Fruit fly (Drosophila melanogaster) whole organism, prepupa: ENCODE results near the gene pim.

Experiments
- Blimp-1 ChIP-seq: fragments of 200-800 bp; sonication (Bioruptor generic); optimal IDR thresholded peaks from 3 replicates; lab custom pipeline; 2017; ENCODE audit warnings: missing biosample characterization, missing genetic modification characterization, mild to moderate bottlenecking, moderate library complexity, missing genetic modification reagents
- CG10631 ChIP-seq: fragments of 200-800 bp; sonication (Bioruptor generic); optimal IDR thresholded peaks from 2 replicates; lab custom pipeline; 2016; ENCODE audit warnings: missing biosample characterization, missing genetic modification characterization
- CG11294 ChIP-seq: fragments of 200-800 bp; sonication (Bioruptor generic); IDR thresholded peaks from 2 replicates; pipeline ENCODE4 v1.3.6; 2022; ENCODE audit warnings: missing biosample characterization, missing genetic modification characterization
- CG11762 ChIP-seq: fragments of 200-800 bp; sonication (Bioruptor generic); optimal IDR thresholded peaks from 3 replicates; lab custom pipeline; 2016; ENCODE audit warnings: missing biosample characterization, missing genetic modification characterization; ENCODE audit not compliant: insufficient read depth
- CG15336 ChIP-seq: fragments of 200-800 bp; sonication (Bioruptor generic); IDR thresholded peaks from 2 replicates; pipeline ENCODE4 v1.3.6; 2022; ENCODE audit warnings: missing biosample characterization, missing genetic modification characterization
- CG16779 ChIP-seq: fragments of 200-800 bp; sonication (Bioruptor generic); optimal IDR thresholded peaks from 3 replicates; lab custom pipeline; 2017; ENCODE audit warnings: missing biosample characterization, mild to moderate bottlenecking, missing genetic modification characterization
- CG3032 ChIP-seq: fragments of 200-800 bp; optimal IDR thresholded peaks from 2 replicates; lab custom pipeline; 2019; ENCODE audit warnings: missing biosample characterization, mild to moderate bottlenecking, missing genetic modification characterization, moderate library complexity
- CG32006 ChIP-seq: fragments of 200-800 bp; sonication (Bioruptor generic); optimal IDR thresholded peaks from 3 replicates; lab custom pipeline; 2017; ENCODE audit warnings: missing biosample characterization, mild to moderate bottlenecking, missing genetic modification characterization
- CG6163 ChIP-seq: fragments of 200-800 bp; sonication (Bioruptor generic); IDR thresholded peaks from 3 replicates; pipeline ENCODE4 v1.3.6; 2022; ENCODE audit warnings: missing biosample characterization, missing genetic modification characterization
- CG6276 ChIP-seq: fragments of 200-800 bp; sonication (Bioruptor generic); optimal IDR thresholded peaks from 2 replicates; lab custom pipeline; 2017; ENCODE audit warnings: missing biosample characterization, mild to moderate bottlenecking, missing genetic modification characterization
- CG6808 ChIP-seq: fragments of 200-800 bp; sonication (Bioruptor generic); optimal IDR thresholded peaks from 3 replicates; lab custom pipeline; 2017; ENCODE audit warnings: missing biosample characterization, missing genetic modification characterization, mild to moderate bottlenecking, moderate library complexity, missing genetic modification reagents
- Eip78C ChIP-seq: fragments of 200-800 bp; sonication (Bioruptor generic); peaks from one replicate; lab custom pipeline; 2016; ENCODE audit warnings: missing biosample characterization, missing genetic modification characterization
- Eip93F ChIP-seq: fragments of 200-800 bp; sonication (Bioruptor generic); optimal IDR thresholded peaks from 2 replicates; lab custom pipeline; 2016; ENCODE audit warnings: missing biosample characterization, mild to moderate bottlenecking, missing genetic modification characterization
- Ets96B ChIP-seq: fragments of 200-800 bp; optimal IDR thresholded peaks from 2 replicates; lab custom pipeline; 2019; ENCODE audit warnings: missing biosample characterization, mild to moderate bottlenecking, missing genetic modification characterization, moderate library complexity
- Hr39 ChIP-seq: fragments of 200-800 bp; sonication (Bioruptor generic); optimal IDR thresholded peaks from 2 replicates; lab custom pipeline; 2016; ENCODE audit warnings: missing biosample characterization, missing genetic modification characterization
- Lpt ChIP-seq: fragments of 200-800 bp; sonication (Bioruptor generic); optimal IDR thresholded peaks from 3 replicates; lab custom pipeline; 2016; ENCODE audit warnings: missing biosample characterization, missing genetic modification characterization
- Sox102F ChIP-seq: fragments of 200-800 bp; sonication (Bioruptor generic); optimal IDR thresholded peaks from 2 replicates; lab custom pipeline; 2016; ENCODE audit warnings: missing biosample characterization, mild to moderate bottlenecking, missing genetic modification characterization
- Sox14 ChIP-seq: fragments of 200-800 bp; sonication (Bioruptor generic); optimal IDR thresholded peaks from 3 replicates; lab custom pipeline; 2016; ENCODE audit warnings: missing biosample characterization, missing genetic modification characterization
- Sox15 ChIP-seq: fragments of 200-800 bp; sonication (Bioruptor generic); optimal IDR thresholded peaks from 3 replicates; lab custom pipeline; 2016; ENCODE audit warnings: missing biosample characterization, missing genetic modification characterization
- achi ChIP-seq: fragments of 200-800 bp; sonication (Bioruptor generic); optimal IDR thresholded peaks from 3 replicates; lab custom pipeline; 2016; ENCODE audit warnings: missing biosample characterization, missing genetic modification characterization
- dsx ChIP-seq: fragments of 200-800 bp; optimal IDR thresholded peaks from 3 replicates; lab custom pipeline; 2019; ENCODE audit warnings: missing biosample characterization, mild to moderate bottlenecking, missing genetic modification characterization, moderate library complexity; ENCODE audit not compliant: poor library complexity, severe bottlenecking
- eg ChIP-seq: fragments of 200-800 bp; sonication (Bioruptor generic); IDR thresholded peaks from 3 replicates; pipeline ENCODE4 v1.3.6; 2022; ENCODE audit warnings: missing biosample characterization, missing genetic modification characterization
- esn ChIP-seq: fragments of 200-800 bp; sonication (Bioruptor generic); optimal IDR thresholded peaks from 2 replicates; lab custom pipeline; 2016; ENCODE audit warnings: missing biosample characterization, mild to moderate bottlenecking, missing genetic modification characterization, moderate library complexity
- net ChIP-seq: fragments of 200-800 bp; sonication (Bioruptor generic); optimal IDR thresholded peaks from 3 replicates; lab custom pipeline; 2016; ENCODE audit warnings: missing biosample characterization, missing genetic modification characterization
- pdm3 ChIP-seq: fragments of 200-800 bp; sonication (Bioruptor generic); optimal IDR thresholded peaks from 3 replicates; lab custom pipeline; 2016; ENCODE audit warnings: missing biosample characterization, missing genetic modification characterization
- salr ChIP-seq, 2 experiments: fragments of 200-800 bp; sonication (Bioruptor generic); optimal IDR thresholded peaks; 3 replicates each; lab custom pipeline; 2016 to 2018; ENCODE audit warnings: missing biosample characterization in 2 of 2, missing genetic modification characterization in 2 of 2, mild to moderate bottlenecking in 1 of 2
- ss ChIP-seq, 2 experiments: fragments of 200-800 bp; sonication (Bioruptor generic); optimal IDR thresholded peaks; 2 replicates in 1 of 2; 3 replicates in 1 of 2; lab custom pipeline; 2017 to 2018; ENCODE audit warnings: mild to moderate bottlenecking in 2 of 2, missing biosample characterization in 2 of 2, missing genetic modification characterization in 2 of 2, moderate library complexity in 1 of 2
- svp ChIP-seq: fragments of 200-800 bp; sonication (Bioruptor generic); peaks from one replicate; lab custom pipeline; 2016; ENCODE audit warnings: missing biosample characterization, missing genetic modification characterization
- vri ChIP-seq: fragments of 200-800 bp; sonication (Bioruptor generic); optimal IDR thresholded peaks from 3 replicates; lab custom pipeline; 2016; ENCODE audit warnings: missing biosample characterization, mild to moderate bottlenecking, missing genetic modification characterization

The pim gene

dm6 chr2L:10321612-10322011 is 41.2 kb upstream of the pim start:
- TF ChIP-seq Lpt (GFP tag; lab: Kevin White, UChicago) (no peak), Blimp-1 (GFP tag; lab: Kevin White, UChicago) (no peak), achi (GFP tag; lab: Kevin White, UChicago) (no peak), CG16779 (no peak), CG32006 (GFP tag; lab: Kevin White, UChicago) (no peak), Hr39 (no peak), vri (peak; percentile 15), Eip93F (GFP tag; lab: Kevin White, UChicago) (peak; percentile 2), Eip78C (GFP tag; lab: Kevin White, UChicago) (peak; percentile 69), CG3032 (tag; lab: Kevin White, UChicago) (no peak), CG15336 (peak; percentile 33; the same call in 1 of the 2 replicates), eg (no peak), dsx (GFP tag; lab: Kevin White, UChicago) (peak; percentile 66), salr (GFP tag; optimal IDR thresholded peaks at IDR 0.05; lab: Kevin White, UChicago) (no peak), CG6276 (no peak), net (GFP tag; lab: Kevin White, UChicago) (no peak), CG6163 (GFP tag; lab: Robert Waterston, UW) (no peak), CG11294 (GFP tag; lab: Robert Waterston, UW) (no peak)

DNA sequence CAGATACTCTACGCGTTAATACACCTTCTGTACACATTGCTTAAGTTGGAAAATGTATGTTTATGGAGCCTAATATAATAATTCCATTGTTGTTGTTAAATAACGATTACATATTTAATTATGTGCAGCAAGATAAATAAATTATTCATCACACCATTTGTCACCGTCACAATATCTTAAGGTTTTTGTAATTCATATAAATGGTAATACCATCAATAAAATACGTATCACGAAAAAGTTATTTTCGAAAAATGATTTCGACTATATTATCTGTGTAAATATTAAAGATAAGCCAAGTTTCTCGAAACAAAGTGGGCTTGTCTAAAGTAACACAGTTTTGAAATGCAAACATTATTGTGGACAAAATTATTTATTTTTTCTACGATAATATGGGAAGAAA is 40.6 kb upstream of the pim start, which contains the start of gene CG4995:
TSS of gene CG4995 (plus strand) at position 301 of the 400 bp plus-strand sequence.
- TF ChIP-seq CG10631 (no peak), Eip78C (GFP tag; lab: Kevin White, UChicago) (peak; percentile 61)

DNA sequence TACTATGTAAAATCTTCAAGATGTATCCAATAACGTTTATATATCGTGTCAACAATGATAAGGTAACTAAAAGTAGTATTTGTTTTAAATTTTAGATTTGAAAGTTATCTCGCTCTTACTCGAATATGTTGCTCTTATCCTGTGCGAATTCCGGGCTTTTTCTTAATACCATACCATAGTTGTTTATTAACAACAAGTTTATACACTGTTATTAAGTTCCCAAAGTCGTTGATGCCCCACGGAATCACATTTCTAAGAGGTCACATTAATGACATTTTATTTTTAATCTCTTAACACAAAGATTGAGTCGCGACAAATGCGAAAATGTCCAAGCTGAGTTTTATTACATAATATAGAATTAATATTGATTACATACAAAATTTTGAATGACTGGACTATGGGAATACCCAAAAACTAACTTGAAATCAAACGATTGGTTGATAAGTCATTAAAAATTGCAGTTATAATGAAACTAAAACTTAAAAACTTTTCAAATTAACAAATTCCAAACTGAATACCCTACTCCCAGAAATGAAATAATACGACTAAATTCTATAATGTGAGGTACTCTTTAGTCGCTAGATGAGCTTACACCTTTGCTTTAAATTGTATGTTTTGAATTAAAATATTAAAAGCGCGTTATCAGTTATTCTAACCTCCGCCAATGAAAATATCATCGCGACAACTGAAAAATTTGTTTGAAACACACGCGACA is 39.9 kb upstream of the pim start, which contains the start of gene CG5381:
TSS of gene CG5381 (minus strand) at position 330 of the 715 bp plus-strand sequence.
- TF ChIP-seq svp (GFP tag; lab: Kevin White, UChicago) (peak; percentile 93), CG11762 (GFP tag; lab: Kevin White, UChicago) (no peak), vri (peak; percentile 47), CG6808 (GFP tag; lab: Kevin White, UChicago) (no peak)

- TF ChIP-seq net (GFP tag; lab: Kevin White, UChicago) (no peak), dsx (GFP tag; lab: Kevin White, UChicago) (peak; percentile 7)
These were observed 35.0 kb upstream of the pim start, which contains the start of gene RnrL for dm6 chr2L:10327790-10328189. Gene RnrL, minus strand, starts transcription at chr2L:10327943.

- TF ChIP-seq CG3032 (tag; lab: Kevin White, UChicago): peak; percentile 12
- TF ChIP-seq achi (GFP tag; lab: Kevin White, UChicago): no peak
- peak; percentile 39 for TF ChIP-seq vri
- TF ChIP-seq CG6163 (GFP tag; lab: Robert Waterston, UW): no peak
- peak; percentile 86 for TF ChIP-seq dsx (GFP tag; lab: Kevin White, UChicago)
These were observed 31.5 kb upstream of the pim start, which contains the start of the genes Schip1 and Cox10 for dm6 chr2L:10331066-10331847. Gene Schip1, minus strand, starts transcription at chr2L:10331116. Gene Cox10, plus strand, starts transcription at chr2L:10331471.

- peak; percentile 41 for TF ChIP-seq Eip78C (GFP tag; lab: Kevin White, UChicago)
- TF ChIP-seq ss (GFP tag; optimal IDR thresholded peaks at IDR 0.05; lab: Kevin White, UChicago): no peak
- no peak for TF ChIP-seq Ets96B (tag; lab: Kevin White, UChicago)
- TF ChIP-seq vri: peak; percentile 16
- TF ChIP-seq esn (GFP tag; lab: Kevin White, UChicago): peak; percentile 21
- TF ChIP-seq pdm3 (GFP tag; lab: Kevin White, UChicago): no peak
- TF ChIP-seq Sox14 (GFP tag; lab: Kevin White, UChicago): peak; percentile 20
- no peak for TF ChIP-seq Sox102F (GFP tag; lab: Kevin White, UChicago)
- TF ChIP-seq CG3032 (tag; lab: Kevin White, UChicago): peak; percentile 1
- TF ChIP-seq dsx (GFP tag; lab: Kevin White, UChicago): peak; percentile 28
- TF ChIP-seq Sox15 (GFP tag; lab: Kevin White, UChicago): no peak
These were observed 29.4 kb upstream of the pim start, which contains the start of gene GATAd for dm6 chr2L:10333091-10333991. Gene GATAd, plus strand, starts transcription at chr2L:10333734.
